Worm (Caenorhabditis elegans) whole organism, L3 larva: ENCODE data around the gene col-87.

ENCODE experiments used
- R02D3.7 ChIP-seq: fragments of 150-350 bp; optimal IDR thresholded peaks from 2 replicates; lab custom pipeline; 2014; ENCODE audit warnings: missing biosample characterization, missing genetic modification characterization
- aly-2 ChIP-seq: fragments of 150-350 bp; optimal IDR thresholded peaks from 2 replicates; lab custom pipeline; 2014; ENCODE audit warnings: missing biosample characterization, missing genetic modification characterization
- ama-1 ChIP-seq: fragments of 150-350 bp; optimal IDR thresholded peaks from 2 replicates; lab custom pipeline; 2018
- ceh-16 ChIP-seq: sonication (generic microtip); optimal IDR thresholded peaks from 2 replicates; lab custom pipeline; 2017; ENCODE audit warnings: missing biosample characterization, missing genetic modification characterization
- ceh-28 ChIP-seq: fragments of 150-350 bp; optimal IDR thresholded peaks from 2 replicates; lab custom pipeline; 2014; ENCODE audit warnings: missing biosample characterization, missing genetic modification reagents, missing genetic modification characterization
- daf-12 ChIP-seq: fragments of 150-350 bp; optimal IDR thresholded peaks from 2 replicates; lab custom pipeline; 2014; ENCODE audit warnings: missing biosample characterization, missing genetic modification reagents, missing genetic modification characterization
- egl-27 ChIP-seq: sonication (generic microtip); optimal IDR thresholded peaks from 4 replicates; lab custom pipeline; 2017; ENCODE audit warnings: missing biosample characterization, missing genetic modification reagents, missing genetic modification characterization
- egl-5 ChIP-seq: fragments of 150-350 bp; optimal IDR thresholded peaks from 2 replicates; lab custom pipeline; 2017; ENCODE audit warnings: missing biosample characterization, missing genetic modification reagents, missing genetic modification characterization, inconsistent platforms
- elt-1 ChIP-seq: fragments of 150-350 bp; optimal IDR thresholded peaks from 2 replicates; lab custom pipeline; 2014; ENCODE audit warnings: missing biosample characterization, missing genetic modification characterization
- elt-2 ChIP-seq: sonication (generic microtip); optimal IDR thresholded peaks from 2 replicates; lab custom pipeline; 2016; ENCODE audit warnings: missing genetic modification reagents, mild to moderate bottlenecking, missing genetic modification characterization, missing compliant biosample characterization
- elt-3 ChIP-seq, 3 experiments: fragments of 150-350 bp in 1 of 3; sonication (generic microtip) in 2 of 3; optimal IDR thresholded peaks; 2 replicates in 2 of 3; 4 replicates in 1 of 3; lab custom pipeline; 2014 to 2017; ENCODE audit warnings: missing biosample characterization in 3 of 3, missing genetic modification characterization in 3 of 3
- eor-1 ChIP-seq, 2 experiments: fragments of 150-350 bp; optimal IDR thresholded peaks; 2 replicates each; lab custom pipeline; 2014 to 2018; ENCODE audit warnings: missing biosample characterization in 2 of 2, missing genetic modification characterization in 2 of 2
- fkh-10 ChIP-seq: sonication (generic microtip); optimal IDR thresholded peaks from 2 replicates; lab custom pipeline; 2017; ENCODE audit warnings: missing biosample characterization, missing genetic modification reagents, missing genetic modification characterization
- fkh-2 ChIP-seq: fragments of 150-350 bp; optimal IDR thresholded peaks from 2 replicates; lab custom pipeline; 2014; ENCODE audit warnings: missing biosample characterization, missing genetic modification reagents, missing genetic modification characterization
- hmg-11 ChIP-seq: sonication (generic microtip); optimal IDR thresholded peaks from 2 replicates; lab custom pipeline; 2016; ENCODE audit warnings: missing genetic modification characterization, missing compliant biosample characterization
- jun-1 ChIP-seq: fragments of 150-350 bp; optimal IDR thresholded peaks from 2 replicates; lab custom pipeline; 2014; ENCODE audit warnings: missing biosample characterization, missing genetic modification reagents, missing genetic modification characterization
- lin-15B ChIP-seq: fragments of 150-350 bp; optimal IDR thresholded peaks from 2 replicates; lab custom pipeline; 2014; ENCODE audit warnings: missing biosample characterization, missing genetic modification characterization
- lin-39 ChIP-seq: fragments of 150-350 bp; optimal IDR thresholded peaks from 2 replicates; lab custom pipeline; 2018; ENCODE audit warnings: missing biosample characterization, missing genetic modification reagents, missing genetic modification characterization
- lsy-12 ChIP-seq: sonication (generic microtip); optimal IDR thresholded peaks from 2 replicates; lab custom pipeline; 2016; ENCODE audit warnings: mild to moderate bottlenecking, missing genetic modification characterization, missing compliant biosample characterization
- mdl-1 ChIP-seq: fragments of 150-350 bp; optimal IDR thresholded peaks from 2 replicates; lab custom pipeline; 2014; ENCODE audit warnings: missing biosample characterization, missing genetic modification characterization
- mml-1 ChIP-seq: fragments of 150-350 bp; sonication (generic microtip); optimal IDR thresholded peaks from 3 replicates; lab custom pipeline; 2014; ENCODE audit warnings: missing biosample characterization, missing genetic modification characterization
- nfya-1 ChIP-seq: sonication (generic microtip); optimal IDR thresholded peaks from 2 replicates; lab custom pipeline; 2017; ENCODE audit warnings: missing genetic modification characterization, mild to moderate bottlenecking, missing compliant biosample characterization, antibody characterized with exemption, moderate library complexity; ENCODE audit not compliant: insufficient read depth
- nhr-11 ChIP-seq: fragments of 150-350 bp; optimal IDR thresholded peaks from 2 replicates; lab custom pipeline; 2014; ENCODE audit warnings: missing biosample characterization, missing genetic modification characterization
- nhr-12 ChIP-seq: fragments of 150-350 bp; optimal IDR thresholded peaks from 2 replicates; lab custom pipeline; 2014; ENCODE audit warnings: missing biosample characterization, missing genetic modification characterization
- nhr-23 ChIP-seq: fragments of 150-350 bp; optimal IDR thresholded peaks from 2 replicates; lab custom pipeline; 2014; ENCODE audit warnings: missing biosample characterization, missing genetic modification reagents, missing genetic modification characterization
- nhr-237 ChIP-seq: fragments of 150-350 bp; optimal IDR thresholded peaks from 2 replicates; lab custom pipeline; 2014; ENCODE audit warnings: missing biosample characterization, missing genetic modification characterization
- nhr-25 ChIP-seq: sonication (generic microtip); optimal IDR thresholded peaks from 2 replicates; lab custom pipeline; 2017; ENCODE audit warnings: missing biosample characterization, missing genetic modification characterization
- nhr-43 ChIP-seq: sonication (generic microtip); optimal IDR thresholded peaks from 2 replicates; lab custom pipeline; 2016; ENCODE audit warnings: mild to moderate bottlenecking, missing genetic modification characterization, missing compliant biosample characterization; ENCODE audit not compliant: poor library complexity, severe bottlenecking
- nhr-67 ChIP-seq: fragments of 150-350 bp; optimal IDR thresholded peaks from 2 replicates; lab custom pipeline; 2014; ENCODE audit warnings: missing biosample characterization, missing genetic modification characterization
- nhr-76 ChIP-seq: fragments of 150-350 bp; sonication (generic microtip); optimal IDR thresholded peaks from 5 replicates; lab custom pipeline; 2014; ENCODE audit warnings: missing biosample characterization, missing genetic modification characterization
- nhr-77 ChIP-seq: fragments of 150-350 bp; optimal IDR thresholded peaks from 2 replicates; lab custom pipeline; 2014; ENCODE audit warnings: missing biosample characterization, missing genetic modification characterization
- pha-4 ChIP-seq: fragments of 150-350 bp; optimal IDR thresholded peaks from 2 replicates; lab custom pipeline; 2014; ENCODE audit warnings: missing biosample characterization, missing genetic modification reagents, missing genetic modification characterization
- pqm-1 ChIP-seq: fragments of 150-350 bp; optimal IDR thresholded peaks from 2 replicates; lab custom pipeline; 2017; ENCODE audit warnings: missing biosample characterization, missing genetic modification characterization, inconsistent platforms
- sea-2 ChIP-seq: fragments of 150-350 bp; sonication (generic microtip); optimal IDR thresholded peaks from 4 replicates; lab custom pipeline; 2014; ENCODE audit warnings: missing biosample characterization, missing genetic modification reagents, missing genetic modification characterization
- snpc-4 ChIP-seq: fragments of 150-350 bp; optimal IDR thresholded peaks from 2 replicates; lab custom pipeline; 2014; ENCODE audit warnings: missing biosample characterization, missing genetic modification characterization
- tbx-2 ChIP-seq: sonication (generic microtip); optimal IDR thresholded peaks from 2 replicates; lab custom pipeline; 2016; ENCODE audit warnings: mild to moderate bottlenecking, missing genetic modification characterization, missing compliant biosample characterization
- zag-1 ChIP-seq: fragments of 150-350 bp; optimal IDR thresholded peaks from 2 replicates; lab custom pipeline; 2014; ENCODE audit warnings: missing biosample characterization, missing genetic modification characterization
- ztf-11 ChIP-seq: fragments of 150-350 bp; optimal IDR thresholded peaks from 2 replicates; lab custom pipeline; 2014; ENCODE audit warnings: missing biosample characterization, missing genetic modification characterization

col-87 gene

ce11 chrII:14050506-14050905 lies 44.0 kb downstream of the col-87 start (continued):
- TF ChIP-seq nhr-11 (tag; lab: Kevin White, UChicago): no peak
- peak; percentile 3 for TF ChIP-seq elt-1 (tag; lab: Kevin White, UChicago)
- no peak for TF ChIP-seq mml-1 (tag; lab: Kevin White, UChicago)
- no peak for TF ChIP-seq daf-12 (tag; lab: Kevin White, UChicago)
- no peak for TF ChIP-seq ceh-16 (tag; lab: Kevin White, UChicago)
- TF ChIP-seq aly-2 (tag; lab: Kevin White, UChicago): no peak
- peak; percentile 24 for TF ChIP-seq nhr-23 (tag; lab: Kevin White, UChicago)
- no peak for TF ChIP-seq zag-1 (tag; lab: Kevin White, UChicago)

- TF ChIP-seq pha-4 (tag; lab: Kevin White, UChicago): peak; percentile 52
- no peak for TF ChIP-seq sea-2 (GFP tag; lab: Kevin White, UChicago)
- TF ChIP-seq snpc-4 (tag; lab: Kevin White, UChicago): peak; percentile 13
- no peak for TF ChIP-seq egl-27
- TF ChIP-seq lin-39 (tag; lab: Kevin White, UChicago): peak; percentile 29
- TF ChIP-seq nhr-67 (tag; lab: Kevin White, UChicago): no peak
- TF ChIP-seq lsy-12 (tag; lab: Kevin White, UChicago): no peak
- no peak for TF ChIP-seq nhr-77 (tag; lab: Kevin White, UChicago)
- peak; percentile 31 for TF ChIP-seq mdl-1 (tag; lab: Kevin White, UChicago)
- no peak for TF ChIP-seq nhr-237 (tag; lab: Kevin White, UChicago)
- peak; percentile 83 for TF ChIP-seq pqm-1 (tag; lab: Kevin White, UChicago)
- peak; percentile 14 for TF ChIP-seq egl-5 (tag; lab: Kevin White, UChicago)
- TF ChIP-seq nhr-11 (tag; lab: Kevin White, UChicago): no peak
- TF ChIP-seq lin-15B (tag; lab: Kevin White, UChicago): peak; percentile 21
- peak; percentile 2 for TF ChIP-seq ceh-28 (tag; lab: Kevin White, UChicago)
- peak; percentile 76 for TF ChIP-seq nfya-1 (tag; lab: Kevin White, UChicago)
- TF ChIP-seq elt-2 (tag; lab: Kevin White, UChicago): peak; percentile 89
- TF ChIP-seq jun-1 (tag; lab: Kevin White, UChicago): peak; percentile 63
- TF ChIP-seq nhr-25: peak; percentile 63
- TF ChIP-seq hmg-11 (tag; lab: Kevin White, UChicago): peak; percentile 12
- TF ChIP-seq nhr-23 (tag; lab: Kevin White, UChicago): peak; percentile 54
- peak; percentile 76 for TF ChIP-seq nhr-43 (tag; lab: Kevin White, UChicago)
- no peak for TF ChIP-seq elt-3 (tag; optimal IDR thresholded peaks at IDR 0.05; lab: Kevin White, UChicago)
- TF ChIP-seq nhr-12: no peak
Measured at ce11 chrII:14049097-14049496, 45.4 kb downstream of the col-87 start.

ce11 chrII:14046491-14046890 lies 48.0 kb downstream of the col-87 start:
- no peak for TF ChIP-seq pha-4 (tag; lab: Kevin White, UChicago)
- no peak for TF ChIP-seq elt-1 (tag; lab: Kevin White, UChicago)
- TF ChIP-seq ama-1 (lab: Kevin White, UChicago): no peak
- TF ChIP-seq lin-39 (tag; lab: Kevin White, UChicago): peak; percentile 17
- TF ChIP-seq nhr-23 (tag; lab: Kevin White, UChicago): no peak
- TF ChIP-seq nhr-43 (tag; lab: Kevin White, UChicago): peak; percentile 11
- TF ChIP-seq fkh-10 (GFP tag; lab: Kevin White, UChicago): no peak

ce11 chrII:14045934-14046470 lies 48.5 kb downstream of the col-87 start:
- TF ChIP-seq nfya-1 (tag; lab: Kevin White, UChicago) (peak; percentile 54), nhr-67 (tag; lab: Kevin White, UChicago) (no peak), egl-5 (tag; lab: Kevin White, UChicago) (no peak)
- TF ChIP-seq, all 47 proteins: peak for 1

- TF ChIP-seq fkh-2 (tag; lab: Kevin White, UChicago) (no peak), pha-4 (tag; lab: Kevin White, UChicago) (no peak), mdl-1 (tag; lab: Kevin White, UChicago) (no peak), nfya-1 (tag; lab: Kevin White, UChicago) (no peak), fkh-10 (GFP tag; lab: Kevin White, UChicago) (no peak), ztf-11 (tag; lab: Kevin White, UChicago) (no peak), R02D3.7 (no peak), hmg-11 (tag; lab: Kevin White, UChicago) (no peak), sea-2 (GFP tag; lab: Kevin White, UChicago) (no peak), lin-15B (tag; lab: Kevin White, UChicago) (no peak), egl-27 (no peak), ceh-16 (tag; lab: Kevin White, UChicago) (no peak), tbx-2 (tag; lab: Kevin White, UChicago) (no peak), nhr-76 (tag; lab: Kevin White, UChicago) (no peak), eor-1 (tag; optimal IDR thresholded peaks at IDR 0.05; lab: Kevin White, UChicago) (no peak), egl-5 (tag; lab: Kevin White, UChicago) (no peak), zag-1 (tag; lab: Kevin White, UChicago) (no peak), ama-1 (lab: Kevin White, UChicago) (no peak), nhr-25 (no peak)
Measured at ce11 chrII:14045235-14045634, 49.3 kb downstream of the col-87 start.
